Worm (Caenorhabditis elegans): ENCODE results near the gene act-2.

Gene act-2

ce11 chrV:11123817-11124337, 45.9 kb upstream of the act-2 start, which contains the start of the genes atp-5 and lmtr-3 (continued):
- TF ChIP-seq ahr-1 (tag; optimal IDR thresholded peaks at IDR 0.05) (peak; percentile 23), K09A11.1 (tag; optimal IDR thresholded peaks at IDR 0.05; ENCODE audit: insufficient read depth) (no peak), fkh-10 (GFP tag; optimal IDR thresholded peaks at IDR 0.05) (no peak), ceh-22 (tag; optimal IDR thresholded peaks at IDR 0.05) (no peak), ets-4 (tag; optimal IDR thresholded peaks at IDR 0.05) (peak; percentile 88), ttx-3 (tag; optimal IDR thresholded peaks at IDR 0.05) (no peak), tbx-7 (tag; optimal IDR thresholded peaks at IDR 0.05) (peak; percentile 80), Y22D7AL.16 (tag; optimal IDR thresholded peaks at IDR 0.05) (no peak), fkh-6 (tag; optimal IDR thresholded peaks at IDR 0.05) (peak; percentile 68), hlh-30 (tag; optimal IDR thresholded peaks at IDR 0.05; ENCODE audit: insufficient read depth) (peak; percentile 16), sdc-2 (tag; optimal IDR thresholded peaks at IDR 0.05) (no peak), npax-4 (tag; optimal IDR thresholded peaks at IDR 0.05) (no peak), madf-2 (tag; optimal IDR thresholded peaks at IDR 0.05) (no peak), ceh-31 (tag; optimal IDR thresholded peaks at IDR 0.05) (peak; percentile 97), ref-2 (tag; optimal IDR thresholded peaks at IDR 0.05) (peak; percentile 78), hlh-6 (tag; optimal IDR thresholded peaks at IDR 0.05) (no peak), fax-1 (tag; optimal IDR thresholded peaks at IDR 0.05) (peak; percentile 9), odd-2 (tag; optimal IDR thresholded peaks at IDR 0.05) (no peak), C08G9.2 (tag; optimal IDR thresholded peaks at IDR 0.05) (peak; percentile 92), pha-2 (tag; optimal IDR thresholded peaks at IDR 0.05) (no peak), pqm-1 (tag; optimal IDR thresholded peaks at IDR 0.05) (peak; percentile 8), dmd-4 (tag; optimal IDR thresholded peaks at IDR 0.05; ENCODE audit: borderline replicate concordance) (no peak), zip-5 (tag; optimal IDR thresholded peaks at IDR 0.05) (peak; percentile 74), hlh-8 (tag; optimal IDR thresholded peaks at IDR 0.05) (peak; percentile 80), C38D4.7 (GFP tag; optimal IDR thresholded peaks at IDR 0.05) (no peak), pag-3 (tag; optimal IDR thresholded peaks at IDR 0.05; ENCODE audit: borderline replicate concordance) (no peak), ceh-45 (GFP tag; IDR thresholded peaks at IDR 0.05) (no peak), ceh-30 (tag; optimal IDR thresholded peaks at IDR 0.05) (no peak)

DNA sequence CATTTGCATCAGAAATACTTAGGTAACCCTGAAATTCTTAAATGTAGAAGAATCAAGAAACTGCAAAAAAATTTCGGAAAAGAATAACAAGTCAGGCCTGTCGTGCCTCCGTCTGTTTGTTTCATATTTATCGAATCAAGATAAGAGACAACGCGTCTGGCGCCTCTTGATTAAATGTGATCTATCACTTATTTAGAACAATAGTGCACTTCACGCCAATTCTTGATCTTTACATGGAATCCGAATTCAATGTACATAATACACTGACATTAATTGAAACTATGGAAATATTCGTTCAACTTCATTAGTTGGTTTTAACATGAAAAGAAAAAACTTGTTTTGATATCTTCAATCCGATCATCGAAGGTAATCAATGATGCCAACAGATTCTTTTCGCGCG, 44.5 kb upstream of the act-2 start, which contains the start of gene mboa-2:
Gene mboa-2, minus strand, starts transcription at position 28 of the 400 bp plus-strand sequence.
- TF ChIP-seq tbx-7 (tag; optimal IDR thresholded peaks at IDR 0.05) (no peak), eyg-1 (tag; optimal IDR thresholded peaks at IDR 0.05) (no peak), madf-2 (tag; optimal IDR thresholded peaks at IDR 0.05) (no peak), pax-1 (tag; optimal IDR thresholded peaks at IDR 0.05) (no peak)

ce11 chrV:11121247-11121646, 43.3 kb upstream of the act-2 start:
- peak; percentile 77 for TF ChIP-seq unc-42 (tag; optimal IDR thresholded peaks at IDR 0.05)
- peak; percentile 81 for TF ChIP-seq hlh-30 (tag; optimal IDR thresholded peaks at IDR 0.05; ENCODE audit: insufficient read depth)
- TF ChIP-seq fax-1 (tag; optimal IDR thresholded peaks at IDR 0.05) = no peak

- no peak for TF ChIP-seq sdc-2 (tag; optimal IDR thresholded peaks at IDR 0.05)
- TF ChIP-seq sox-4 (tag; optimal IDR thresholded peaks at IDR 0.05) = no peak
- no peak for TF ChIP-seq hlh-30 (tag; optimal IDR thresholded peaks at IDR 0.05; ENCODE audit: insufficient read depth)
- no peak for TF ChIP-seq ceh-14 (tag; optimal IDR thresholded peaks at IDR 0.05)
- no peak for TF ChIP-seq pros-1 (tag; optimal IDR thresholded peaks at IDR 0.05)
- no peak for TF ChIP-seq C08G9.2 (tag; optimal IDR thresholded peaks at IDR 0.05)
- no peak for TF ChIP-seq ref-2 (tag; optimal IDR thresholded peaks at IDR 0.05)
- TF ChIP-seq ceh-30 (tag; optimal IDR thresholded peaks at IDR 0.05) = no peak
- no peak for TF ChIP-seq hlh-13 (GFP tag; optimal IDR thresholded peaks at IDR 0.05)
- no peak for TF ChIP-seq ceh-2 (tag; optimal IDR thresholded peaks at IDR 0.05)
- TF ChIP-seq ttx-3 (tag; optimal IDR thresholded peaks at IDR 0.05) = no peak
- no peak for TF ChIP-seq pha-2 (tag; optimal IDR thresholded peaks at IDR 0.05)
- no peak for TF ChIP-seq unc-3 (GFP tag; conservative IDR thresholded peaks at IDR 0.05)
- no peak for TF ChIP-seq unc-3 (tag; optimal IDR thresholded peaks at IDR 0.05)
- no peak for TF ChIP-seq nhr-232 (tag; optimal IDR thresholded peaks at IDR 0.05)
- no peak for TF ChIP-seq ceh-34 (tag; optimal IDR thresholded peaks at IDR 0.05)
- TF ChIP-seq hlh-8 (tag; optimal IDR thresholded peaks at IDR 0.05) = no peak
- TF ChIP-seq ahr-1 (tag; optimal IDR thresholded peaks at IDR 0.05) = no peak
- TF ChIP-seq syd-9 (tag; optimal IDR thresholded peaks at IDR 0.05) = no peak
Measured at ce11 chrV:11119294-11119755, 41.4 kb upstream of the act-2 start, which contains the start of gene scb-1. scb-1 (minus strand) TSS chrV:11119705.

All from whole organism, late embryonic.